Fruit fly (Drosophila melanogaster) whole organism, prepupa: Measurements from ENCODE around the gene AANATL3.

Experiments used
- Blimp-1 ChIP-seq: fragments of 200-800 bp; sonication (Bioruptor generic); optimal IDR thresholded peaks from 3 replicates; lab custom pipeline; 2017; ENCODE audit warnings: missing biosample characterization, missing genetic modification characterization, mild to moderate bottlenecking, moderate library complexity, missing genetic modification reagents
- CG3919 ChIP-seq: fragments of 200-800 bp; sonication (Bioruptor generic); optimal IDR thresholded peaks from 3 replicates; lab custom pipeline; 2016; ENCODE audit warnings: missing biosample characterization, missing genetic modification characterization
- CG6854 ChIP-seq: fragments of 200-800 bp; sonication (Bioruptor generic); optimal IDR thresholded peaks from 2 replicates; lab custom pipeline; 2017; ENCODE audit warnings: missing biosample characterization, mild to moderate bottlenecking, missing genetic modification characterization
- Gug ChIP-seq: fragments of 200-800 bp; sonication (Bioruptor generic); IDR thresholded peaks from 2 replicates; pipeline ENCODE4 v1.3.6; 2022; ENCODE audit warnings: missing biosample characterization, missing genetic modification characterization
- Hr4 ChIP-seq: fragments of 200-800 bp; sonication (Bioruptor generic); optimal IDR thresholded peaks from 3 replicates; lab custom pipeline; 2016; ENCODE audit warnings: missing biosample characterization, missing genetic modification characterization
- Sox14 ChIP-seq: fragments of 200-800 bp; sonication (Bioruptor generic); optimal IDR thresholded peaks from 3 replicates; lab custom pipeline; 2016; ENCODE audit warnings: missing biosample characterization, missing genetic modification characterization
- fd59A ChIP-seq: fragments of 200-800 bp; sonication (Bioruptor generic); optimal IDR thresholded peaks from 2 replicates; lab custom pipeline; 2017; ENCODE audit warnings: missing biosample characterization, mild to moderate bottlenecking, missing genetic modification characterization, missing genetic modification reagents
- lz ChIP-seq: fragments of 200-800 bp; sonication (Bioruptor generic); optimal IDR thresholded peaks from 3 replicates; lab custom pipeline; 2016; ENCODE audit warnings: missing biosample characterization, missing genetic modification characterization

- TF ChIP-seq Sox14 (GFP tag; lab: Kevin White, UChicago) (no peak), Gug (GFP tag; lab: Robert Waterston, UW) (no peak), Blimp-1 (no peak), CG3919 (GFP tag; lab: Kevin White, UChicago) (no peak), lz (GFP tag; lab: Kevin White, UChicago) (no peak), fd59A (GFP tag; lab: Kevin White, UChicago) (no peak), CG6854 (GFP tag; lab: Kevin White, UChicago) (no peak), Hr4 (GFP tag; lab: Kevin White, UChicago) (no peak)
Measured at dm6 chr2L:20025711-20026110, at the start of gene AANATL3.
